Fruit fly (Drosophila melanogaster): ENCODE data around the gene CG3108.
A peak's percentile ranks its signal among the peaks of the same experiment; 100 is the strongest.

The CG3108 gene

dm6 chrX:5754837-5755828 is 26.3 kb downstream of the CG3108 start, which contains the start of the genes lin-52 and CG15771 (continued):
- TF ChIP-seq CG2120 (GFP tag; optimal IDR thresholded peaks at IDR 0.05) (peak; percentile 92), ro (GFP tag; IDR thresholded peaks at IDR 0.05) (peak; percentile 87), Opbp (GFP tag; IDR thresholded peaks at IDR 0.05; ENCODE audit: partially characterized antibody) (no peak), CG4282 (GFP tag; optimal IDR thresholded peaks at IDR 0.05) (peak; percentile 1), CG11085 (GFP tag; IDR thresholded peaks at IDR 0.05) (peak; percentile 88), CG3065 (GFP tag; optimal IDR thresholded peaks at IDR 0.05) (peak; percentile 76), Fer1 (GFP tag; optimal IDR thresholded peaks at IDR 0.05) (peak; percentile 98), CG2875 (GFP tag; optimal IDR thresholded peaks at IDR 0.05) (peak; percentile 91), al (GFP tag; IDR thresholded peaks at IDR 0.05) (peak; percentile 94), Oaz (GFP tag; IDR thresholded peaks at IDR 0.05) (peak; percentile 94), CG7963 (GFP tag; IDR thresholded peaks at IDR 0.05; ENCODE audit: partially characterized antibody) (peak; percentile 7; the same call in 1 of the 3 replicates), Drgx (GFP tag; IDR thresholded peaks at IDR 0.05) (peak; percentile 97), gfzf (GFP tag; optimal IDR thresholded peaks at IDR 0.05) (peak; percentile 53), danr (GFP tag; IDR thresholded peaks at IDR 0.05) (peak; percentile 93), br (optimal IDR thresholded peaks at IDR 0.05) (no peak), CG13624 (GFP tag; optimal IDR thresholded peaks at IDR 0.05) (peak; percentile 78), cas (GFP tag; IDR thresholded peaks at IDR 0.05) (peak; percentile 87), Ets97D (GFP tag; optimal IDR thresholded peaks at IDR 0.05) (peak; percentile 65), Sox102F (GFP tag; optimal IDR thresholded peaks at IDR 0.05) (peak; percentile 89), CG11560 (tag; IDR thresholded peaks at IDR 0.05) (peak; percentile 95), CG1647 (GFP tag; optimal IDR thresholded peaks at IDR 0.05) (peak; percentile 53), ssp (GFP tag; IDR thresholded peaks at IDR 0.05) (peak; percentile 89), CG13123 (GFP tag; optimal IDR thresholded peaks at IDR 0.05) (peak; percentile 72), NFAT (GFP tag; IDR thresholded peaks at IDR 0.05) (peak; percentile 87; the same call in 1 of the 2 replicates), Sry-δ (GFP tag; optimal IDR thresholded peaks at IDR 0.05) (peak; percentile 74), sna (GFP tag; IDR thresholded peaks at IDR 0.05; ENCODE audit: partially characterized antibody) (0 out of 2 replicates have a peak, but pooled peaks have one; percentile 15), chif (GFP tag; optimal IDR thresholded peaks at IDR 0.05) (peak; percentile 41 to 80), hb (GFP tag; IDR thresholded peaks at IDR 0.05; ENCODE audit: partially characterized antibody) (no peak), maf-S (GFP tag; optimal IDR thresholded peaks at IDR 0.05) (peak; percentile 41), cwo (GFP tag; optimal IDR thresholded peaks at IDR 0.05) (peak; percentile 95), hkb (optimal IDR thresholded peaks at IDR 0.05) (no peak), hkb (GFP tag; IDR thresholded peaks at IDR 0.05) (peak; percentile 94), croc (GFP tag; conservative IDR thresholded peaks at IDR 0.05) (peak; percentile 93), CG17802 (tag; optimal IDR thresholded peaks at IDR 0.05) (peak; percentile 44), Stat92E (GFP tag; optimal IDR thresholded peaks at IDR 0.05) (peak in 1 of 3 experiments; percentile 82), Mad (GFP tag; optimal IDR thresholded peaks at IDR 0.05) (peak; percentile 82), CG8478 (optimal IDR thresholded peaks at IDR 0.05) (peak; percentile 6), lov (optimal IDR thresholded peaks at IDR 0.05) (no peak), lov (GFP tag; IDR thresholded peaks at IDR 0.05) (peak; percentile 86), CG11247 (GFP tag; IDR thresholded peaks at IDR 0.05) (peak; percentile 93), CG16779 (GFP tag; IDR thresholded peaks at IDR 0.05) (peak; percentile 89), Atf6 (GFP tag; IDR thresholded peaks at IDR 0.05) (peak; percentile 97), Ada2b (GFP tag; IDR thresholded peaks at IDR 0.05) (peak; percentile 93), CG4820 (GFP tag; optimal IDR thresholded peaks at IDR 0.05) (peak; percentile 86), CG33557 (GFP tag; optimal IDR thresholded peaks at IDR 0.05) (peak; percentile 94), CG10959 (GFP tag; IDR thresholded peaks at IDR 0.05) (peak; percentile 88), slp2 (GFP tag; optimal IDR thresholded peaks at IDR 0.05) (peak; percentile 67), CG12104 (GFP tag; optimal IDR thresholded peaks at IDR 0.05) (peak; percentile 92), CG8281 (tag; optimal IDR thresholded peaks at IDR 0.05) (peak; percentile 80)

All from whole organism, embryonic.